Worm (Caenorhabditis elegans) whole organism, midembryonic: ENCODE measurements around the gene T18D3.9.

Experiments
- cog-1 ChIP-seq: sonication (generic microtip); optimal IDR thresholded peaks from 2 replicates; lab custom pipeline; 2016; ENCODE audit warnings: missing genetic modification characterization, missing compliant biosample characterization
- ref-1 ChIP-seq: fragments of 200-800 bp; sonication (Bioruptor generic); conservative IDR thresholded peaks from 2 replicates; pipeline ENCODE4 v1.3.6; 2022; ENCODE audit warnings: missing genetic modification reagents, missing genetic modification characterization, missing compliant biosample characterization
- ztf-29 ChIP-seq: fragments of 200-800 bp; sonication (Bioruptor generic); IDR thresholded peaks from 2 replicates; pipeline ENCODE4 v1.3.6; 2022; ENCODE audit warnings: missing genetic modification reagents, missing genetic modification characterization, missing compliant biosample characterization

ce11 chrX:12439998-12440722 lies 14.1 kb downstream of the T18D3.9 start:
- TF ChIP-seq cog-1 (tag; lab: Kevin White, UChicago) (no peak), ref-1 (GFP tag; lab: Robert Waterston, UW) (no peak), ztf-29 (GFP tag; lab: Robert Waterston, UW) (no peak)
